Worm (Caenorhabditis elegans) whole organism, L4/young adult: Measurements from ENCODE around the gene lgc-50.

Experiments
- W03F9.2 ChIP-seq: fragments of 150-350 bp; optimal IDR thresholded peaks from 2 replicates; lab custom pipeline; 2014; ENCODE audit warnings: missing biosample characterization, missing genetic modification characterization
- dao-5 ChIP-seq: sonication (generic microtip); optimal IDR thresholded peaks from 2 replicates; lab custom pipeline; 2016; ENCODE audit warnings: missing genotype, missing genetic modification characterization, moderate library complexity, missing compliant biosample characterization
- him-1 ChIP-seq: sonication (generic microtip); optimal IDR thresholded peaks from 2 replicates; lab custom pipeline; 2016; ENCODE audit warnings: missing genotype, missing genetic modification reagents, missing genetic modification characterization, missing compliant biosample characterization

The lgc-50 gene

DNA sequence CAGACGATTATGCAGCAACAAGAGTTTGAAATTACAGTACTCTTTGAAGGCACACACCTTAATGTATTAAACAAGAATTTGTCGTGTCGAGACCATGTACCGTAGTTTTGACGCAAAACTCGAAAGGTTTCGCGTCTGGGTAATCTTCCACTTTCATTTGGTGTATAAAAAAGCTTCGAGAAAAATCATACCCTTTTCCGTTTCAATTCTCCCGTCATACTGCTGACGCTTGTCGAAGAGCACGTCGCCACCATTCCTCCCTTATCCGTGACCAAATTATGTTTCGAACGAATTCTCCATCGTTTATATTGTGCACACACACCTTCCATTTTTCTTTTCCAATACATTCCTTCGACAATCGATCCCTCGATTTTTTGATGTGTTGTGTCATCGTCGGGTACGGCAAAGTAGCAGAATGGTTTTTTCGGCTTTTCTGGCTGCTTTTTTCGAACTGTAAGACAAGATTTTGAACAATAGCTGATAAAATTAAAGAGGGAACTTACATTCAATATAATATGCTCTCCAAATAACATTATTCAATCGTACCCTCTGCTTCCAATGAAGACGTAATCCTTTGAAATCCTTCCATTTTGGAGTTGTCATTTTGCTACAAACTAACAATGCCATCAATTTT is 21.3 kb downstream of the lgc-50 start:
- TF ChIP-seq W03F9.2 (no peak), dao-5 (no peak), him-1 (no peak)

DNA sequence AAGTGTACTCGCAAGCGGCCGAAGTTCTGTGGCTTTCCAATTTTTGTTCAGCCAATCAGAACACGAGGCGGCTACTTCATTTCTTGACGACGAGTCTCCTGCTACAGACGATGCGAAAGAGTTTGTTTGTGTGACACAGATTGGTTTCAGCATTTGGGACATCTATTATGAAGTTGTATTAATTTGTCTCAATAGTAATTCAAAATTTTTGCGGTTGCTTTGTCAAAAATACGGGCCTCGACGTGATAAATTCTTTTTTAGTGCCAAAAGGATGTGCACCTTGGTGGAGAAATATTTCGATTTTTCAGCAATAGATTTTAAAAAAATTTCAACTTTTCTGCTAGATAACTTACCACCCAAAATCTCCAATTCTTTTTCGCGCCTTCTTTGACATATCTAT is 24.7 kb downstream of the lgc-50 start:
- TF ChIP-seq dao-5 (no peak), W03F9.2 (no peak), him-1 (no peak)

DNA sequence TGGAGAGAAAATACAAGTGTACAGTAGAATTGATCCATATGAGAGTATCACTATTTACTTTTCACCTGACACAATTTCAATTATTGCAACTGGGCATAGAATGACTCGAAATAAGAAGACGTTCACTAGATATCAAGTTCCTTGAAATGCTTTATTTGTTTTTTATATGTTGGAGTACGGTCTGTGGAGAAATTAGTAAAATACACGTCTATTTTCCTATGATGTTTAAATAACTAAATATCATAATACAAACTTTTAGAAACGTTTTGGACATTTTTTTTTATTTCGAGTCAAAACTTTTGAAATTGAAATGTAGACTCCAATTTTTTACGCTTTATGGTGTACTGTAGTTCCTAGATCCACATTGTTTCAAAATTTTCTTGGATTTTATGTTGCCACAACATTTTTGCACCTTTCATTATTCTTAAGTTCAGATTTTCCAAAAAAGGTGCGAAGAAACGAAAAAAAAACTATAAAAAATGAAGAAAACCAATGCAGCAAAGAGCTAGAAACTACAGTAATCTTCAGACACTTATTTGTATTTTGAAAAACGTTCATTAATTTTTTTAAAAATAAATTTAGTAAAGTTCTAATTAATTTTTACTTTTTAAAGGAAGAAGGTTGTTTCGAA is 25.7 kb downstream of the lgc-50 start:
- TF ChIP-seq dao-5 (no peak), him-1 (no peak), W03F9.2 (no peak)

DNA sequence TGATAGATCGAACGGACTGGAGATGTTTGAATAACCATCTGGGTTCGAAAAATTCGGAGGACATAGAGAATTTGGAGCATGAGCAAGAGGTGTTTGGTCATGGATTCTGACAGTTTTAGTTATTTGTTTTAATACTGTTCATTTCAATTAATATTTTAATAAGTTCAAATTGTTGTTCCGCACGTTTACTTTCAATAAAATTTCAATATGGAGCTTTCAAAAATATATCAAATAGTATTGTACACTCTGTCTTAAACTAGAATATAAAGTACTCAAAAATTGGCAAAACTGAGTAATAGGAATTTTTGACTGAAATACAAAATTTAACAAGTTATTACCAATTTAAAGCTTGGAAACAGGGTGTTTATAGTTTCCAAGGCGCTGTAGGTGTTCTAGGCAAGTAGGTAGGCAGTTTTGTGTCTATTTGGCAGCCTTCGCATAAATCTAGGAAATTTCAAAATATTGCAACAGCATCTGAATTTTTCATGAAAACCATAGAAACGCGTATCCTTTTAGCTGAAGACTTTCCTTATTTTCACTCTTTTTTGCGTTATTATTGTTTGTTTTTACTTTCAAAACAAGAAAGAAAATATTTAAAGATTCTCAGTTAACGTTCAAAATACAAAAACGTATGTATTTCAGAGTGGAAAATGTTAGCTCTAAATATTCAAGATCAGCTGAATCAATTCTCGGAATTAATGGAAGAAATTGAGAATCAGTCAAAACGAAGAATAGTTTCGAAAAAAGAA is 28.1 kb downstream of the lgc-50 start, which contains the start of the genes T20B12.5 and T20B12.4:
Gene T20B12.5 (minus strand): TSS at position 101 of the 749 bp plus-strand sequence.
Gene T20B12.4 (plus strand): TSS at position 699 of the 749 bp plus-strand sequence.
- TF ChIP-seq dao-5 = no peak
- no peak for TF ChIP-seq W03F9.2

DNA sequence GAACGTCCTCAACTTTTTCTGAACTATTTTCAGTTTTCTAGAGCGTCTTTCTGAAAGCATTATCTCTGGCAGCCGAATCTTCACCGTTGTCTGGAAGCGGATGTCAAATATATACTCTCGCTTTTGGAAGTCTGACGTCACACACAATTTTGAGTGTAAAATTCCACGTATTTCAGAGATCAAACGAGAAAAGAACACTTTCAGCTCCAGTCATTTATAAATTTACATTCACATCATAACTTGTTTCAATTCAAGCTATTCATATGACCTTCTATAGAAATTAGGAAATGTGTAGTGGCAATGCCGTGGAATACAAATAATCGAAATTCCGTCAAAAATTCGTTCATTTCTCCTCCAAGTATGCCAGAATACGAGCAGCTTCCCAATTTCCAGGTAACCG is 29.7 kb downstream of the lgc-50 start, which contains the start of gene F08F8.11:
Gene F08F8.11 (plus strand): TSS at position 301 of the 400 bp plus-strand sequence.
- TF ChIP-seq him-1 = no peak
- TF ChIP-seq W03F9.2 = no peak
- TF ChIP-seq dao-5 = no peak

DNA sequence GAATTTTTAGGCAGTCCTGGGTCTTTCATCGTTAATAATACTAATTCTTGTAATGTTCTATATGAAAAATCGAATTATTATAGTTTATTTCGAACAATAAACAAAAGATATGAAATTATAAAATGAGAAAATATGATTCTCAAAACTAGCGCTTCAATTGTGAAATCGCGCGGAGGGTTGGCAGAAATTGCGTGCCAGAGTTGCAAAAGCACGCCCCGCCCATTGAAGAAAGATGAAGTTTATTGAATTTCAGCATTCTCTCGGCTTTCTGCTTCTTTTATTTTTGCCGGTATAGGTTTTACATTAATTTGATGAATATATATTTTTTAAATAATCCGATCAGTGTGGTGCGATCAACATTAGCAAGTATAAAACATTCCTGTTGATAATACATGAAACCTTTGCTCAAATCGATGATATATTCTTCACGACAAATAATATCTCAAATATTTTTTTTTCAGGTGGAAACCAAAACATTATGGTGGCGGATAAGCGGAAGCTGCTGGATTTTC is 36.2 kb downstream of the lgc-50 start, which contains the start of the genes eco-1 and hmgr-1:
Gene eco-1 (minus strand): TSS at position 59 of the 512 bp plus-strand sequence.
Gene hmgr-1 (plus strand): TSS at position 462 of the 512 bp plus-strand sequence.
- TF ChIP-seq him-1 = no peak
- no peak for TF ChIP-seq dao-5
- TF ChIP-seq W03F9.2 = no peak

DNA sequence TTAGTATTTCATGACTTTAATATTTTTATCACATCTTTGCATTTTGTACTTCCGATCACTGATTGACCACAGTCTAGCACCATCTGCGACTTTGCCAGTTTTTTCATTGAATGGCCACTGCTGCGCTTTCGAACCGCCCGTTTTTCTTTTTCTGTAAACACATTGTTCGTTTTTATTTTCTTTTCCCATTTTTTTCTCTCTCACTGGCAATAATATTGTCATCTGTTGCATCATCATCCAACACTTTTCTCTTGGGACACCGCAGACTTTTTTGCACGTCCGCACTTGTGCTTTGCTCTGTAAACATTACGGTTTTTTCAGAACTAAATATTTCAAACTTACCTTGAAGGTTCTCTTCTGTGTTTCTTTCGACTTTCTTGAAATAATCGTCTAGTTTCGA is 36.6 kb downstream of the lgc-50 start:
- no peak for TF ChIP-seq dao-5
- TF ChIP-seq him-1 = no peak

DNA sequence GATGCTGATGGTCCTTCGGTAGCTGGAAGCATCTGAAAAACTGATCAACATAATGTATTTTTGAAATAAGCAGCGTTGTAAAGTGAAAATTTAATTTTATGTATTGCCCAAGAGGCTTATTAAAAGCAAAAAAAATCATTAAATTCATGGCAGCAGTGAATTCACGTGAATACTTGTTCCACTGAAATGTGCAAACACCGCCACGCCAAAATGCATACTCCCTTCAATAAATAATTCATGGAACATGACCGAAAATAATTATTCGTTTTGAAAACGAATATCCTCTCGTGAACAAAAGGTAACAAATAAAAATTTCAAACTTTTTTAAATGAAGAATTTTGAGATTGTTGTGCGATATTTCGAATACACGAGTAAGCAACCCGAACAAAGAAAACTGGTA is 37.9 kb downstream of the lgc-50 start, which contains the start of gene F08F8.10:
Gene F08F8.10 (minus strand): TSS at position 38 of the 400 bp plus-strand sequence.
- TF ChIP-seq dao-5 = no peak
- no peak for TF ChIP-seq W03F9.2
- TF ChIP-seq him-1 = no peak

DNA sequence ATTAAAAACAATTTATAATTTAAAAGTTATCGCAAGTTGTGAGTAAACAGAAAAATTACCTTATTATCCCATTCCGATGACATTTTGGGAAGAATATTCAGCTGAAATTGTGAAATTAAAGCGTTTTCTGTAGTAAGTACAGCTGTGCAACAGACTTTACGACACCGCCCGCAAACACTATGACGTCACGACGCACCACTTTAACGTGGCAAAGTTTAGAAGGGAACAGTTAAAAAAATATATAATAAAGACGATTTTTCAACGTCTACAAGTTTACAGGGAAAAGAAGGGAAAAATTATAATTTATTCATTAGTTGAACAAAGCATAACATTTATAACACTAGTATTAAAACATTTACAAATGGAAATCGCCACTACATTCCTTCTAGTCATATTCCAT is 41.4 kb downstream of the lgc-50 start, which contains the start of gene F08F8.9:
Gene F08F8.9 (minus strand): TSS at position 101 of the 400 bp plus-strand sequence.
- no peak for TF ChIP-seq W03F9.2
- TF ChIP-seq him-1 = no peak
- TF ChIP-seq dao-5 = no peak

DNA sequence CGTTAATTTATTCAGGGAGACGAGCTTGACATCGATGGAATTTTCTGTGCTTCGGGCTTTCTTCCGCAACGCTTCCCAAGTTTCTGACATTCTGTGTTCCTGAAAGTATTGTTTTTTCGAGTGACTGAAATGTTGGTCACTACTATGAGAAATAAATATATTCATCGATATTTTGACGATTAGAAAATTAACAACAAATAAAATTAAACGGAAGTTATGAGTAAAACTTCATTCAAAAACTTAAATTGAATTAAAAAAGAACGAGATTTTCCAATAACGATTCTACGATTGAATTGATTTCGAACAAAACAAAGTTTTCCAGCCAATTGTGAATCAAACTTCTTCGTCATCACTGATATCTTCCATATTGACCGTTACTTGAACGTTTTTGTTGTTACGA is 46.2 kb downstream of the lgc-50 start, which contains the start of gene gos-28:
Gene gos-28 (minus strand): TSS at position 101 of the 400 bp plus-strand sequence.
- no peak for TF ChIP-seq dao-5
- TF ChIP-seq W03F9.2 = no peak
- no peak for TF ChIP-seq him-1

DNA sequence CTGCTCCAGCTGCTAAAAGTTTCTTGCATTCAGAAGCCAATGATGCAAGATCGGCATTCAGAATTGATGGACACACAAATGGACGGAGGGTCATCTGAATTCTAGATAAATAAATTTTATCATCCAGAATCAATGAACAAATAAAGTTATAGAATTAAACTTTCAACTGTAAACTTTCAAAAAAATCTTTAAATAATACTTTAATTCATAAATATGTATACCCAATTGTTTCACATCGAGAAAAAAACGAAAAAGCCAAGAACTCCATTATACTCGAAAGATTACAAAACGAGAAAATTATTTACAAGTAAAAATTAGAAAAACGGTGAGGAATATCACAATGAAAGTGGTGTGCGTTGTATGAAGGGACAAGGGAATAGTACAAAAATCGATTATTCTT is 48.2 kb downstream of the lgc-50 start, which contains the start of gene F08F8.7:
Gene F08F8.7 (minus strand): TSS at position 101 of the 400 bp plus-strand sequence.
- TF ChIP-seq him-1 = no peak
- no peak for TF ChIP-seq W03F9.2
- no peak for TF ChIP-seq dao-5

DNA sequence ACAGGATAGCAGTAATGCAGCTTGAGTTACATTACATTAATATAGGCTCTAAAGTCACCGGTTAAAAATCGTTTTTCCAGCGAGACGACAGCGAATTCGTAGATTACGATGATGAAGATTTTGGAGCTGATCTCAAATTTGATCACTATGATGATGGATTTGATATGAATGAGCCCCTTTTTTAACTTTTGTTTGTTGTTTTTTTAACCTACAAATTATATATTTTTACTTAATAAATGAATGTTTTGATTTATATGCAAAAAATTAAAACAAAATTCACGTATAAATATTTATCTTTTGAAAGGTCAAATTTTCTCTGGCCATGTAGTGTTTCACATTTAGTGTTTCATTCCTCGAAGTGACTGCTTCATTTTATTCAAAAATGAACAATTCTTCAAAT is 51.9 kb downstream of the lgc-50 start, which contains the start of gene F08F8.6:
Gene F08F8.6 (plus strand): TSS at position 301 of the 400 bp plus-strand sequence.
- TF ChIP-seq him-1 (no peak), dao-5 (no peak), W03F9.2 (no peak)
